Worm (Caenorhabditis elegans) whole organism, L4 larva: ENCODE results near the gene semo-1.

Experiments used
- dpl-1 ChIP-seq: fragments of 150-350 bp; optimal IDR thresholded peaks from 2 replicates; lab custom pipeline; 2014; ENCODE audit warnings: missing biosample characterization, missing genetic modification reagents, missing genetic modification characterization
- fos-1 ChIP-seq: fragments of 150-350 bp; optimal IDR thresholded peaks from 2 replicates; lab custom pipeline; 2014; ENCODE audit warnings: missing biosample characterization, missing genetic modification characterization
- lsy-2 ChIP-seq, 2 experiments: fragments of 150-350 bp in 1 of 2; sonication (generic microtip) in 1 of 2; optimal IDR thresholded peaks; 2 replicates each; lab custom pipeline; 2014 to 2017; ENCODE audit warnings: missing biosample characterization in 2 of 2, missing genetic modification characterization in 2 of 2
- nhr-28 ChIP-seq: fragments of 150-350 bp; optimal IDR thresholded peaks from 2 replicates; lab custom pipeline; 2014; ENCODE audit warnings: missing biosample characterization, missing genetic modification characterization

- TF ChIP-seq dpl-1 (GFP tag; lab: Kevin White, UChicago) = no peak
- TF ChIP-seq fos-1 (tag; lab: Kevin White, UChicago) = no peak
- no peak for TF ChIP-seq lsy-2 (tag; optimal IDR thresholded peaks at IDR 0.05; lab: Kevin White, UChicago)
- TF ChIP-seq nhr-28 (tag; lab: Kevin White, UChicago) = no peak
Measured at ce11 chrIV:14077135-14077534, 26.1 kb downstream of the semo-1 start, which contains the start of gene cfp-1.
